Worm (Caenorhabditis elegans): ENCODE data around the gene C36A4.4.

ce11 chrIII:3819579-3819978 is 23.8 kb downstream of the C36A4.4 start, which contains the start of gene dpy-27:
- no peak for TF ChIP-seq ceh-36 (tag; optimal IDR thresholded peaks at IDR 0.05)
- no peak for TF ChIP-seq tra-4 (tag; optimal IDR thresholded peaks at IDR 0.05)
- no peak for TF ChIP-seq ama-1 (optimal IDR thresholded peaks at IDR 0.05)
- TF ChIP-seq pes-1 (GFP tag; IDR thresholded peaks at IDR 0.05) = no peak
- TF ChIP-seq B0310.2 (tag; optimal IDR thresholded peaks at IDR 0.05) = no peak
- no peak for TF ChIP-seq tbx-11 (GFP tag; IDR thresholded peaks at IDR 0.05)
- TF ChIP-seq flt-1 (GFP tag; IDR thresholded peaks at IDR 0.05) = no peak

Data from whole organism, early embryonic.